Worm (Caenorhabditis elegans) whole organism, L4/young adult: Measurements from ENCODE around the gene srh-37.

Experiments
- W03F9.2 ChIP-seq: fragments of 150-350 bp; optimal IDR thresholded peaks from 2 replicates; lab custom pipeline; 2014; ENCODE audit warnings: missing biosample characterization, missing genetic modification characterization
- dao-5 ChIP-seq: sonication (generic microtip); optimal IDR thresholded peaks from 2 replicates; lab custom pipeline; 2016; ENCODE audit warnings: missing genotype, missing genetic modification characterization, moderate library complexity, missing compliant biosample characterization
- him-1 ChIP-seq: sonication (generic microtip); optimal IDR thresholded peaks from 2 replicates; lab custom pipeline; 2016; ENCODE audit warnings: missing genotype, missing genetic modification reagents, missing genetic modification characterization, missing compliant biosample characterization

The srh-37 gene

ce11 chrV:484285-484890 is 27.9 kb downstream of the srh-37 start, which contains the start of gene nhr-212:
Gene nhr-212 (plus strand): TSS chrV:484857.
- TF ChIP-seq dao-5 (no peak), W03F9.2 (no peak), him-1 (tag; lab: Kevin White, UChicago) (no peak)

ce11 chrV:483289-483795 is 29.0 kb downstream of the srh-37 start, which contains the start of gene nhr-130:
Gene nhr-130 (minus strand): TSS chrV:483339.
- TF ChIP-seq W03F9.2 (no peak), dao-5 (no peak), him-1 (tag; lab: Kevin White, UChicago) (no peak)

ce11 chrV:482860-483259 is 29.5 kb downstream of the srh-37 start:
- TF ChIP-seq dao-5 = no peak
- no peak for TF ChIP-seq him-1 (tag; lab: Kevin White, UChicago)
- no peak for TF ChIP-seq W03F9.2

ce11 chrV:479046-479445 is 33.3 kb downstream of the srh-37 start:
- TF ChIP-seq dao-5 (no peak), W03F9.2 (no peak), him-1 (tag; lab: Kevin White, UChicago) (no peak)

ce11 chrV:477664-478212 is 34.6 kb downstream of the srh-37 start, which contains the start of gene nhr-55:
Gene nhr-55 (plus strand): TSS chrV:478162.
- TF ChIP-seq dao-5 (no peak), W03F9.2 (no peak), him-1 (tag; lab: Kevin White, UChicago) (no peak)

ce11 chrV:474516-474915 is 37.8 kb downstream of the srh-37 start, which contains the start of gene nhr-99:
Gene nhr-99 (plus strand): TSS chrV:474778.
- TF ChIP-seq dao-5 (no peak), him-1 (tag; lab: Kevin White, UChicago) (no peak), W03F9.2 (no peak)

ce11 chrV:472589-472988 is 39.7 kb downstream of the srh-37 start, which contains the start of gene srt-31:
Gene srt-31 (plus strand): TSS chrV:472889.
- TF ChIP-seq W03F9.2 (no peak), him-1 (tag; lab: Kevin White, UChicago) (no peak), dao-5 (no peak)

- TF ChIP-seq W03F9.2 (no peak), him-1 (tag; lab: Kevin White, UChicago) (no peak), dao-5 (no peak)
These were observed 43.9 kb downstream of the srh-37 start, which contains the start of gene srbc-57 for ce11 chrV:468460-468859. Gene srbc-57 (minus strand): TSS chrV:468560.

ce11 chrV:467507-467906 is 44.8 kb downstream of the srh-37 start:
- no peak for TF ChIP-seq W03F9.2
- TF ChIP-seq dao-5 = no peak
- no peak for TF ChIP-seq him-1 (tag; lab: Kevin White, UChicago)

- no peak for TF ChIP-seq dao-5
- TF ChIP-seq W03F9.2 = no peak
- no peak for TF ChIP-seq him-1 (tag; lab: Kevin White, UChicago)
These were observed 47.0 kb downstream of the srh-37 start for ce11 chrV:465355-465754.

- no peak for TF ChIP-seq dao-5
- no peak for TF ChIP-seq him-1 (tag; lab: Kevin White, UChicago)
- no peak for TF ChIP-seq W03F9.2
These were observed 47.5 kb downstream of the srh-37 start, which contains the start of gene nhr-201 for ce11 chrV:464800-465199. Gene nhr-201 (plus strand): TSS chrV:464828.

- TF ChIP-seq W03F9.2 (no peak), dao-5 (no peak), him-1 (tag; lab: Kevin White, UChicago) (no peak)
These were observed 50.1 kb downstream of the srh-37 start, which contains the start of gene nhr-202 for ce11 chrV:462263-462662. Gene nhr-202 (plus strand): TSS chrV:462588.
